Worm (Caenorhabditis elegans) whole organism, early embryonic: Measurements from ENCODE around the gene col-187.

ENCODE experiments used
- B0310.2 ChIP-seq: sonication (generic microtip); optimal IDR thresholded peaks from 2 replicates; lab custom pipeline; 2016; ENCODE audit warnings: mild to moderate bottlenecking, missing genetic modification characterization, missing compliant biosample characterization
- F13C5.2 ChIP-seq: sonication (generic microtip); optimal IDR thresholded peaks from 2 replicates; lab custom pipeline; 2017; ENCODE audit warnings: mild to moderate bottlenecking, missing genetic modification characterization, inconsistent platforms, missing compliant biosample characterization
- aly-1 ChIP-seq: sonication (generic microtip); optimal IDR thresholded peaks from 2 replicates; lab custom pipeline; 2016; ENCODE audit warnings: missing genetic modification characterization, missing compliant biosample characterization
- ama-1 ChIP-seq: fragments of 150-350 bp; optimal IDR thresholded peaks from 2 replicates; lab custom pipeline; 2014
- ceh-13 ChIP-seq: fragments of 200-800 bp; sonication (Bioruptor generic); optimal IDR thresholded peaks from 2 replicates; lab custom pipeline; 2018; ENCODE audit warnings: mild to moderate bottlenecking, missing genetic modification characterization, missing compliant biosample characterization
- ceh-36 ChIP-seq: sonication (generic microtip); optimal IDR thresholded peaks from 2 replicates; lab custom pipeline; 2016; ENCODE audit warnings: missing genetic modification characterization, inconsistent platforms, missing compliant biosample characterization
- ets-7 ChIP-seq: sonication (generic microtip); optimal IDR thresholded peaks from 2 replicates; lab custom pipeline; 2016; ENCODE audit warnings: missing genotype, missing genetic modification characterization, missing compliant biosample characterization
- flt-1 ChIP-seq: fragments of 200-800 bp; sonication (Bioruptor generic); IDR thresholded peaks from 2 replicates; pipeline ENCODE4 v1.3.6; 2022; ENCODE audit warnings: missing genetic modification characterization, missing compliant biosample characterization
- hmbx-1 ChIP-seq: sonication (generic microtip); optimal IDR thresholded peaks from 2 replicates; lab custom pipeline; 2016; ENCODE audit warnings: mild to moderate bottlenecking, missing genetic modification characterization, missing compliant biosample characterization
- hmg-4 ChIP-seq: fragments of 200-800 bp; sonication (Bioruptor generic); optimal IDR thresholded peaks from 2 replicates; lab custom pipeline; 2018; ENCODE audit warnings: mild to moderate bottlenecking, missing genetic modification characterization, missing compliant biosample characterization
- hnd-1 ChIP-seq: sonication (generic microtip); optimal IDR thresholded peaks from 2 replicates; lab custom pipeline; 2016; ENCODE audit warnings: missing genetic modification characterization, missing compliant biosample characterization
- pes-1 ChIP-seq: fragments of 200-800 bp; sonication (Bioruptor generic); IDR thresholded peaks from 2 replicates; pipeline ENCODE4 v1.3.6; 2022; ENCODE audit warnings: missing genetic modification reagents, missing genetic modification characterization, missing compliant biosample characterization
- scrt-1 ChIP-seq: fragments of 200-800 bp; sonication (Bioruptor generic); IDR thresholded peaks from 2 replicates; pipeline ENCODE4 v1.3.6; 2022; ENCODE audit warnings: missing genetic modification characterization, missing compliant biosample characterization
- sea-1 ChIP-seq: fragments of 200-800 bp; sonication (Bioruptor generic); conservative IDR thresholded peaks from 2 replicates; pipeline ENCODE4 v1.3.6; 2022; ENCODE audit warnings: missing genetic modification characterization, missing compliant biosample characterization
- tbx-11 ChIP-seq: fragments of 200-800 bp; sonication (Bioruptor generic); IDR thresholded peaks from 2 replicates; pipeline ENCODE4 v1.3.6; 2022; ENCODE audit warnings: missing genetic modification characterization, missing compliant biosample characterization
- tbx-37 ChIP-seq: fragments of 200-800 bp; sonication (Bioruptor generic); conservative IDR thresholded peaks from 2 replicates; pipeline ENCODE4 v1.3.6; 2022; ENCODE audit warnings: missing genetic modification reagents, missing genetic modification characterization, missing compliant biosample characterization
- tra-4 ChIP-seq: sonication (generic microtip); optimal IDR thresholded peaks from 2 replicates; lab custom pipeline; 2017; ENCODE audit warnings: missing genetic modification characterization, missing compliant biosample characterization

col-187 gene

ce11 chrX:16099251-16099650 is 26.6 kb downstream of the col-187 start:
- TF ChIP-seq pes-1 (GFP tag; lab: Robert Waterston, UW) (no peak), aly-1 (tag; lab: Kevin White, UChicago) (no peak), F13C5.2 (no peak), tbx-11 (GFP tag; lab: Robert Waterston, UW) (no peak), ceh-13 (GFP tag; lab: Kevin White, UChicago) (no peak), B0310.2 (no peak), hmg-4 (GFP tag; lab: Kevin White, UChicago) (no peak), ceh-36 (no peak), sea-1 (GFP tag; lab: Robert Waterston, UW) (no peak), ets-7 (tag; lab: Kevin White, UChicago) (no peak), ama-1 (lab: Kevin White, UChicago) (no peak), scrt-1 (no peak), hmbx-1 (no peak), flt-1 (no peak), hnd-1 (tag; lab: Kevin White, UChicago) (no peak), tra-4 (no peak)

DNA sequence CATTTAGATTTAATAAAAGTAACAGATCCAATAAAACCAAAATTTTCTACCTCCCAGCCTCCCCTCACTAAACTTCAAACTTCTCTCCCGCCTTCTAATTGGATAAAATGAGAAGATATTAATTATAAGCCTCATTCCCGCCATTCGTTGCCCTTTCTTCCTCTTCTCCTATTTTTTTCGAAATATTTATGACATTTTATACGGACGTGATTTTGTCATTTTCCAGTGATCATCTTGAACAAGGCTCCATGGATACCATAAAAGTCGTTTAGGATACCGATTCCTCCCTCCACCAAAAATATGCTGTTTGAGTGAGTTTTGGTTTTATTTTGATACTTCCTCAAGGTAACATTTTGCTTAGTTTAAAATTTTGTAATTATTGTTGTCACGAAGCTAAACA is 30.7 kb downstream of the col-187 start, which contains the start of gene ZK1073.2:
TSS of gene ZK1073.2 (plus strand) at position 301 of the 400 bp plus-strand sequence.
- TF ChIP-seq pes-1 (GFP tag; lab: Robert Waterston, UW) (no peak), hnd-1 (tag; lab: Kevin White, UChicago) (no peak), scrt-1 (no peak), flt-1 (no peak), ceh-13 (GFP tag; lab: Kevin White, UChicago) (no peak), hmg-4 (GFP tag; lab: Kevin White, UChicago) (no peak), aly-1 (tag; lab: Kevin White, UChicago) (no peak), F13C5.2 (no peak), B0310.2 (no peak)

DNA sequence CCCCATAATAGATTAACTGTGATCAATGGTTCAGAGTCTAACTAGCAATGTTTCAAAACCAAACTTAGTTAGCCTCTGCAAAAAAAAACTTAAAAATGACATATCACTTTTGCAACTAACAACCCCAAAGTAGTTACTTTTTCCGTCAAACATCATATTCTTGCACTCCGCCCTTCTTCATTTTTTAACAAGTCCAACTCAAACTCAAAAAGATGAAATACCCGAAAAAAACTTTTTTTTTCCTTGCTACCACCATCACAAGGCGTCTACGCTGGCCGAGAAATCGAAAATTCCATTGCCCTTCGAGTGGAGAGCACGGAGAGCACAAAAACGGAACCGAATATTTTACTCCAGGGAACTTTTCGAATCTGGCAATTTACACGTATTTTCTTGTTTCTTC is 33.2 kb downstream of the col-187 start:
- TF ChIP-seq aly-1 (tag; lab: Kevin White, UChicago) (no peak), hmg-4 (GFP tag; lab: Kevin White, UChicago) (no peak), ama-1 (lab: Kevin White, UChicago) (no peak), ets-7 (tag; lab: Kevin White, UChicago) (no peak), tra-4 (no peak), pes-1 (GFP tag; lab: Robert Waterston, UW) (no peak), B0310.2 (no peak), tbx-11 (GFP tag; lab: Robert Waterston, UW) (no peak), scrt-1 (no peak), F13C5.2 (no peak), ceh-13 (GFP tag; lab: Kevin White, UChicago) (no peak), sea-1 (GFP tag; lab: Robert Waterston, UW) (no peak), hmbx-1 (no peak), hnd-1 (tag; lab: Kevin White, UChicago) (no peak), flt-1 (no peak), tbx-37 (GFP tag; lab: Robert Waterston, UW) (no peak), ceh-36 (no peak)

- TF ChIP-seq tbx-11 (GFP tag; lab: Robert Waterston, UW) (no peak), hnd-1 (tag; lab: Kevin White, UChicago) (no peak), scrt-1 (no peak), hmg-4 (GFP tag; lab: Kevin White, UChicago) (no peak), tbx-37 (GFP tag; lab: Robert Waterston, UW) (no peak), flt-1 (no peak), ceh-13 (GFP tag; lab: Kevin White, UChicago) (no peak), ets-7 (tag; lab: Kevin White, UChicago) (no peak), ceh-36 (no peak), F13C5.2 (no peak), hmbx-1 (no peak), ama-1 (lab: Kevin White, UChicago) (no peak), sea-1 (GFP tag; lab: Robert Waterston, UW) (no peak), tra-4 (no peak)
Observed at ce11 chrX:16112923-16113322, 40.2 kb downstream of the col-187 start.

DNA sequence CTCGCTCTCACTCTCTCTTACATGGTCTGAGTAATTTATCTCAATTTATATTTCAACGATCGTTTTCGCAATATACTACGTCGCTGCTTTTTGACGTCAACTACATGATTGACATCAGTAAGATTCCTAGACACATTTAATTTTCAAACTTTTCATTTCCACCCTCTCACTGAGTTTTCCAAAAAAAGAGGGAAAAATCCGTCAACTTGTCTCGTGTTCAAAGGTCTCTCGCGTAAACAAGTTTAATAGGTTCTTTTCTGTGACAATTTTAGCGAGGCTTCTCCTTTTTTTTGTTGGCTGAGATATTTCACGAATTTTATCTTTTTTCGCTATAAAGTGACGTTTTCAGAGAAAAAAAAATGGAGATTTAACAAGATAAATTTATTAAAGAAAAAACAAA is 41.3 kb downstream of the col-187 start:
- no peak for TF ChIP-seq tra-4
- no peak for TF ChIP-seq hmbx-1
- TF ChIP-seq ets-7 (tag; lab: Kevin White, UChicago), result no peak
- TF ChIP-seq scrt-1, result no peak
- TF ChIP-seq ceh-36, result no peak
- no peak for TF ChIP-seq tbx-11 (GFP tag; lab: Robert Waterston, UW)
- no peak for TF ChIP-seq flt-1

ce11 chrX:16116279-16116678 is 43.6 kb downstream of the col-187 start:
- TF ChIP-seq pes-1 (GFP tag; lab: Robert Waterston, UW) (no peak), sea-1 (GFP tag; lab: Robert Waterston, UW) (no peak), tra-4 (no peak), aly-1 (tag; lab: Kevin White, UChicago) (no peak), ceh-13 (GFP tag; lab: Kevin White, UChicago) (no peak), tbx-37 (GFP tag; lab: Robert Waterston, UW) (no peak)

- TF ChIP-seq hnd-1 (tag; lab: Kevin White, UChicago) (no peak), tbx-11 (GFP tag; lab: Robert Waterston, UW) (no peak), ceh-36 (no peak), ama-1 (lab: Kevin White, UChicago) (no peak), hmbx-1 (no peak), ceh-13 (GFP tag; lab: Kevin White, UChicago) (no peak), tra-4 (no peak), scrt-1 (no peak), tbx-37 (GFP tag; lab: Robert Waterston, UW) (no peak), B0310.2 (no peak), ets-7 (tag; lab: Kevin White, UChicago) (no peak), flt-1 (no peak), hmg-4 (GFP tag; lab: Kevin White, UChicago) (no peak), F13C5.2 (no peak), aly-1 (tag; lab: Kevin White, UChicago) (no peak), pes-1 (GFP tag; lab: Robert Waterston, UW) (no peak), sea-1 (GFP tag; lab: Robert Waterston, UW) (no peak)
Observed at ce11 chrX:16117176-16117575, 44.5 kb downstream of the col-187 start.

ce11 chrX:16117618-16118017 is 44.9 kb downstream of the col-187 start:
- TF ChIP-seq flt-1 (no peak), scrt-1 (no peak)
